Fruit fly (Drosophila melanogaster) whole organism, larva: Measurements from ENCODE around the gene CG11369.

Experiments
- noc ChIP-seq: fragments of 200-800 bp; sonication (Bioruptor generic); optimal IDR thresholded peaks from 3 replicates; lab custom pipeline; 2019; ENCODE audit warnings: missing biosample characterization, mild to moderate bottlenecking, missing genetic modification characterization, moderate library complexity

CG11369 gene

DNA sequence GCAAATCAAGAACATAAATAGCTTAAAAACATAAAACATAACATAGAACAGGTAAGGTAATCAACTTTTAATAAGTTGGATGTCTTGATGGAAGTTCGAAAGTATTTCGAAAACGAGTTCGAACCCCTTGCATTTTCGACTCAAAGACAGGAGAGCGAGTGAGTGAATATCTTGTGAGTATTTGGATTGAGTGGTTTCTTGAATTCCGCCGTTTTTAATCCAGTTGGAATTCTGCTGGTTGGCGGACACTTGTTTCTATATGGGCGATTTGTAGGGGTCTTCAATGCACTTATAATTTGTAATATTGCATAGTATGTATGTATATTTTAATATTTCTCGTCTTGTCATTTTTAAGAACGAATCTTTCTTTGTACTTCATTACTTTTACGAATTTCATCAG, 32.3 kb downstream of the CG11369 start:
- TF ChIP-seq noc (tag; lab: Kevin White, UChicago) = no peak

DNA sequence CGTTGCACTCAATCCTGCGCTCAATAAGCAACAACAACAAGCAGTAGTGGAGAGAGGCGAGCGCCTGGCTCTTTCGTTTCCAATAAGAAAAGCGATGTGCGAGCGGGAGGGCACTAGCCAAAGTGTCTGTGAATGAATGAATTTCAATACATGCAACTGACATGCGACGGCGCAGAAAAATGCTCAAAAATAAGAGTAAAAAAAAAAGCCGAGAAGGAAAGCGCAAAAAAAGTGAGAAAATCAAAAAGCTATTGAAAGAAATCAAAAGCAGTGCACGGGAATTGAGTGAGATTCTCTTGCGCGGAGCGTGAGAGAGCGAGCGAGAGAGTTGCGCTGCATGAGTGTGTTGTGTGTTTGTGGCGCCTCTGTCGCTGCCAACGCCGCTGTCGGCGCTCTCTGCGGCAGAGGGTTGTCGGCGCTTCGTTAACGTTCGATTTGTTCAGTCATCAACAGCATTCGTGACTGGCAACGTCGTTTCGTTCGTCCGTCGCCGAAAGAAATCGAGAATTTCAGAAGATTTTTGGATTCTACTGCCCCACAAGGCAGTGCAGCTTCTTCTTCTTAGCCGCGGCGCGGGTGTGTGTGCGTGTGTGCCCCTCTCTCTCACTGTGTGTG, 34.0 kb downstream of the CG11369 start, which contains the start of gene ct:
Gene ct, plus strand, starts transcription at position 438 of the 615 bp plus-strand sequence.
- TF ChIP-seq noc (tag; lab: Kevin White, UChicago) = no peak

DNA sequence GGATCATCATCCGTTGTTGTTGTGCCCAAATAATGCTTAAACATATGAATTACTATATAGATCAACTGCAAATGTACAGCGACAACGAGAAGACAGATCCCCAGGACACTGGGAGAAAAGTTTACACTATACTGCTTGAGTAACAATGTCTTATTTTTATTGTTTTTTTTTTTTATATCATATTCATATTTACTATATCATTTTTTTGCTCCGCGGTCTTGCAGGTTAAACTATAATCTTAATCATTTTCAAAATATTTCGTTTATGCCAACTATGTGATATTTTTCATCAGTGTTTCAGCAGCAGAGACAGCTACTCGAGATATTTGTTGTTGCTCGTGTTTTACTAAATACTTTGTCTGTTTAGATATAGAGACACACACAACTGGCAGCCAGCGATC, 42.8 kb downstream of the CG11369 start:
- no peak for TF ChIP-seq noc (tag; lab: Kevin White, UChicago)

DNA sequence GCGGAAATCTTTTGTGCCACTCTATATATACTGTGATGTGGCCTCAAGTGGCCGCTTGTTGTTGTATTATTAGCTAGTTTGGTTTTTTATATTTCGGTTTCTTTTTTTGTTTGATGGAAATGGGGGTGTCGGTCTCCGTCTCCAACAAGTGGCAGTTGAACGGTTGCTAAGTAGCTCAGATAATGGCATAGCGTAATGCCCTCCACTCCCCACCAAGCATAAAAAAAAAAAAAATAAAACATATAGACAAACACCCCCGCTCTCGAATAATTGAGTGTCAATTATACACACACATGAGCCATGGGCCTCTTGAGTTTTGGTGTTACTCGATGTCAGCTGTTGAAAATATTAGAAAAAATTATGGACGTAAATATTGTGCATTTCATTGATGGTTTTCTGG, 43.3 kb downstream of the CG11369 start:
- TF ChIP-seq noc (tag; lab: Kevin White, UChicago) = no peak

DNA sequence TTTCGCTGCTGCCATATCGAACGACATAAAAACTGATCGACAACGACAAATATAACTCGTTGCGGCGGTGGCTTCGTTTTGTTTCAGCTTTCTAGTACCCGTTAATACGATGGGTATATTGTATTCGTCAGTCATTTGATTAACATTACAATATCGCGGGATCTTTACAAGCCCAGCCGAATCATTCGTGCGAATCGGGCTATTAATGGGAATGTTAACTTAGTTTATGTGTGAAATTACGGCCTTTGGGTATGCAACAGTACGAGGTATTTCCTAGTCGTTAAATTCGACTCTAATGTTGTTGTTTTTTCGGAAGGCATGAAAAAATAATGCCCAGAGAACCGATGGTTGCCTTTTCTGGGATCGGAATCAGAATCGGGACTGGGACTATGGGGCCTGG, 44.1 kb downstream of the CG11369 start:
- TF ChIP-seq noc (tag; lab: Kevin White, UChicago) = peak; percentile 3

DNA sequence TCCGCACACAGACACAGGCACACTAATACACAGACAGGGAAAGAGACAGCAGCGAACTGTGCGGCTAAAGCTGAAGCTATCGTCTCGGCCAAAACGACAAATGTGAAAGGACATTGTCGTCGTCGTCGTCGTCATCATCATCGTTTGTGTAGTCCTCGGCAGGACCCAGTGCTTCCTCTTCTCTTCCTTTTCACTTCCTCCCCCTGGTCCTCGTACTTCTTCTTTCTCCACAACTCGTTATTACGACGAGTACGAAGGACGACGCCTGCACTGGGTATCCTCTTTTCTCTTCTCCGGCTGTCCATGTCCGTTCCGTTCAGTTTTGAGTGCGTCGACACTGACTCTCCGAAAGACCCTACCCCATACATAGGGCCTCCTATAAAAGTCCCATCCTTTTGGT, 51.1 kb downstream of the CG11369 start:
- no peak for TF ChIP-seq noc (tag; lab: Kevin White, UChicago)
